Fruit fly (Drosophila melanogaster): ENCODE results near the gene Atg18b.

dm6 chr2L:21221778-21222177, 1.4 kb upstream of the Atg18b start:
- TF ChIP-seq D1 (tag; optimal IDR thresholded peaks at IDR 0.05) (no peak), CG32121 (GFP tag; IDR thresholded peaks at IDR 0.05) (no peak), CG4496 (GFP tag; IDR thresholded peaks at IDR 0.05) (no peak), CG8301 (tag; optimal IDR thresholded peaks at IDR 0.05) (no peak), gl (tag; optimal IDR thresholded peaks at IDR 0.05) (no peak), CG8159 (tag; optimal IDR thresholded peaks at IDR 0.05) (no peak), CG14655 (GFP tag; optimal IDR thresholded peaks at IDR 0.05) (no peak), Pif1B (GFP tag; optimal IDR thresholded peaks at IDR 0.05) (no peak), fd96Ca (GFP tag; IDR thresholded peaks at IDR 0.05) (no peak), EcR (GFP tag; optimal IDR thresholded peaks at IDR 0.05) (no peak), CG10348 (GFP tag; IDR thresholded peaks at IDR 0.05) (no peak)

Data from whole organism, pupa.